Fruit fly (Drosophila melanogaster) whole organism, pupa: ENCODE measurements around the gene CG5157.

Source experiments
- Pif1A ChIP-seq: fragments of 200-800 bp; sonication (Bioruptor generic); optimal IDR thresholded peaks from 3 replicates; lab custom pipeline; 2016; ENCODE audit warnings: missing biosample characterization, missing genetic modification characterization
- Snoo ChIP-seq: fragments of 200-800 bp; sonication (Bioruptor generic); optimal IDR thresholded peaks from 3 replicates; lab custom pipeline; 2017; ENCODE audit warnings: missing biosample characterization, mild to moderate bottlenecking, missing genetic modification characterization, inconsistent platforms

DNA sequence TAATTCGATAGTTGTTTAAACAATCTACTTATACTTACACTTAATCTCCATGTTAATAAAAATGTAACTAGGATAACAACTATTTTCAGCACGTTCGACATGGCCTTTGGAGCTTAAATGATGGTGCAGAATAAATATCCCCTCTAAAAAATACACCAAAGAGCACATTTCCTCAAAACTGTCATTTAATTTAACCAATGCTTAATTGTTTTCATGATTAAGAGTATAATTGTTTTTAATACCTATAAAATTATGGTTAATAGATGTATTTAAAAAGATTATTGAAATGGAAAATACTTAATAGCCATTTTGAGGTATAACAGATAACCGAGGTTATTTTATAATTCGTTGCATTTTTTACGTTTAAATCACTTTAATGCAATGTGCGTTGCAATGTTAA lies 33.6 kb upstream of the CG5157 start, which contains the start of gene CG33795:
- no peak for TF ChIP-seq Snoo (tag; lab: Kevin White, UChicago)
- no peak for TF ChIP-seq Pif1A
